Fruit fly (Drosophila melanogaster): ENCODE results near the gene tomb.

tomb gene

DNA sequence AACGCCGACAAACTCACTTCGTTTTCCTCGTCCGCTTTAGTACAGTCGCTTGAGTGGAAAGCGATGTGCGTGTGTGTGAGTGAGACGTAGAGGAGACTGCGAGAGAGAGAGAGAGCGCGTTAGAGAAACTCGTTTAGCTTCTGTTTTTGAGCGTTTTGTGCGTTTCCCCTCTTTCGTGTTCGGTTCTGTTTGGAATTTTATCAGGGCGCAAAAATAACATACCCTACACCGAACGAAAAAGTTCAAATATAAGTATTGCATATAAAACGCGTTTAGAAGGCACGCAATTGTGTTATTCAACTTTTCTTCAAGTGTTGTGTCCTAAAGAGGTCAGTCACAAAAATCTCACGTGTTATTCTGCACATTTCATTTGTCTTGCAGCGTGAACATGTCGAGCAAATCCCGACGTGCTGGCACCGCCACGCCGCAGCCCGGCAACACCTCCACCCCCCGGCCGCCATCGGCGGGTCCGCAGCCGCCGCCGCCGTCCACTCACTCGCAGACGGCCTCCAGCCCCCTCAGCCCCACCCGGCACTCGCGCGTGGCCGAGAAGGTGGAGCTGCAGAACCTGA, 6.5 kb upstream of the tomb start:
- TF ChIP-seq psq (optimal IDR thresholded peaks at IDR 0.05) (no peak), insv (optimal IDR thresholded peaks at IDR 0.05) (no peak), Sin3A (optimal IDR thresholded peaks at IDR 0.05) (no peak), h (optimal IDR thresholded peaks at IDR 0.05) (no peak), ttk (optimal IDR thresholded peaks at IDR 0.05) (no peak), Myc (optimal IDR thresholded peaks at IDR 0.05) (no peak)

DNA sequence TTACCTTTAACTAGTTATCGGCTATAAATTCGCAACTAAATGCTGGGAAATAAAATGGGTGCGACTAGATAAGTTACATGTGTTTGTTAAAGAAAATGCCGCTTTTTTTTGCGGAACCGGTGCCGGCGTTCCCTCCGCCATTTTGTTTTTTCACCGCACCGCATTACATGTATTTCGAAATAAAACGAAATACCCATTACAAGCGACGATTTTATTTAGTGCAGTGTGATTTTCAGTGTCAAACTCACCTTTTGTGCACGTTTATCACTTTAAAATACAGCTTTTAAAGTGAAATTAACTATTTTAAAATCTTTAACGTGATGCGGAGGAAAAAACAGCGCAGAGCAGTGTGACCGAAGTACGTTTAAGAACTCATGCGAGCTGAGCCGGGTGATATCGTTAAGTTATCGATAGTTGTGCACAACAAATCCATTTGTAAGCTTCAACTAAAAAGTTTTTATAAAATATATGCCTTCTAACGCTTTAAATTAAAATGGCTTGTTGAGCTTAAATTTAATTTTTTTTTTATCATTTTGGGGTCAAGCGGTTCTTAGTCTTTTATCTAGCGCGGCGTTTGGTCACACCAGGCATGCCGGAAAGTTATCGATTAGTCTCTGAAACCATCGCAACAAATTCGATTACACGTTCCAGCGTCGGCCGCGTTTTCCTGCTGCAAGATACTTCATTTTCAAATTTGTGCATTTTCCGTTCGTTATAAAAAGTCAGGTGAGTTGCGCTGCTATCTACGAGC, 5.6 kb upstream of the tomb start, which contains the start of the genes Hel25E and Lam:
TSS of gene Hel25E (minus strand) at position 380 of the 751 bp plus-strand sequence.
TSS of gene Lam (plus strand) at position 546 of the 751 bp plus-strand sequence.
- TF ChIP-seq psq (optimal IDR thresholded peaks at IDR 0.05) (no peak), ttk (optimal IDR thresholded peaks at IDR 0.05) (no peak), Myc (optimal IDR thresholded peaks at IDR 0.05) (no peak), Sin3A (optimal IDR thresholded peaks at IDR 0.05) (no peak), h (optimal IDR thresholded peaks at IDR 0.05) (no peak), insv (optimal IDR thresholded peaks at IDR 0.05) (no peak)

DNA sequence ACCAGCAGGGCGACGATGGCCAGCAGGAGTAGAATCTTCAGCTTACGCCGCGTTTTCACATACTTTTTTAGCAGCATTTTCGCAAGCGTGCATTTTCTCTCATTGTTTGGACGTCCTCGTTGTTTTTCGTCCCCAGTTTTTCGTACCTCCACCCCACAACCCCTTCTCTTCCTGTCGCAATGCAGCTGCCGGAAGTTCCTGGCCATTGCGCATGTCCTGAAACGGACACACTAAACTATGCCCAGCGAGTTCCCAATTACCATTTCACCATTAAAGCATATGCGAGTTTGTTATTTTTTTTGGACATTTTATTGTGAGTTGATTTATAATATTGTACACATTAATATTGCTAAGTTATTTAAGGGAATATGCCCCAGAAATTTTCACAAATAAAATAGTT, 2.5 kb upstream of the tomb start, which contains the start of gene CG14015:
TSS of gene CG14015 (minus strand) at position 163 of the 400 bp plus-strand sequence.
- TF ChIP-seq ttk (optimal IDR thresholded peaks at IDR 0.05) (no peak), h (optimal IDR thresholded peaks at IDR 0.05) (no peak), Sin3A (optimal IDR thresholded peaks at IDR 0.05) (no peak), insv (optimal IDR thresholded peaks at IDR 0.05) (no peak), psq (optimal IDR thresholded peaks at IDR 0.05) (no peak), Myc (optimal IDR thresholded peaks at IDR 0.05) (no peak)

DNA sequence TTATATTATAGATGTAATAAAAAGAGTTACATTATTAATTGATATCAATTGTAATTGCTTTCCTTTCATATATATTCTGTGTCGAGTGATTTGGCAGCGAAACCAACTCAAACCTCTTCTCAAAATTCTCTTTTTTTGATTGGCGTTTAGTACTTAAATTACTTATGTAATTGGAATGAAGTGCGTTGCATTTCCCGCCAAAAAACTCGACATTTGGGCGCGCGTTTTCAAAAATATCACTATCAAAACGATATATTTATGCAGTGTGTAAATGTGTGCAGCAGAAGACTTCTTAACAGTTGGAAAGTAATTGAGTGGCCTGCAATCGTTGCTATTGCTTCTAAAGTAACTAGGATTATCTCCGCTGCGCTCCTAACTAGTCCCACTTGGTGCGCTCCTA, 505 bp upstream of the tomb start:
- no peak for TF ChIP-seq Myc (optimal IDR thresholded peaks at IDR 0.05)
- no peak for TF ChIP-seq h (optimal IDR thresholded peaks at IDR 0.05)
- no peak for TF ChIP-seq insv (optimal IDR thresholded peaks at IDR 0.05)
- TF ChIP-seq ttk (optimal IDR thresholded peaks at IDR 0.05) = no peak
- no peak for TF ChIP-seq Sin3A (optimal IDR thresholded peaks at IDR 0.05)
- no peak for TF ChIP-seq psq (optimal IDR thresholded peaks at IDR 0.05)

DNA sequence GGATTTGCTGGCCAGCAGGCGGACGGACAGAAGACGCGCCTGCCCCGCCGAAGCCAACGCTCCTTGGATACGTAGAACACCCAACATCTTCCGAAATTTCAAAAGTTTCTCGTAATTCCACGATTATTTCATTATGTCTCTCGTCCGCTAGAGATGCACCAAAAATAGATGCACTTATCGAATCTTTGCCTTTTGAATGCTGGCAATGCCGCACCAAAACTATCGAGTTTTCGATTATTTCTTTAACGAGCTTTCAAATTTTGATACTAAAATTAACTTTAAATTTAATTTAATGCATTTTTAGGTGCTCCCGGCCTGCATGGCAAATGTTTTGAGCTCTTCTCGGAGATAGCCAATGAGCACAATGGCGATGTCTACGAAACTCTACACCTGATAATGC, 4.5 kb downstream of the tomb start, which contains the start of gene Coq6:
TSS of gene Coq6 (minus strand) at position 163 of the 400 bp plus-strand sequence.
- no peak for TF ChIP-seq insv (optimal IDR thresholded peaks at IDR 0.05)
- no peak for TF ChIP-seq ttk (optimal IDR thresholded peaks at IDR 0.05)
- no peak for TF ChIP-seq Sin3A (optimal IDR thresholded peaks at IDR 0.05)
- no peak for TF ChIP-seq Myc (optimal IDR thresholded peaks at IDR 0.05)
- no peak for TF ChIP-seq h (optimal IDR thresholded peaks at IDR 0.05)
- no peak for TF ChIP-seq psq (optimal IDR thresholded peaks at IDR 0.05)

DNA sequence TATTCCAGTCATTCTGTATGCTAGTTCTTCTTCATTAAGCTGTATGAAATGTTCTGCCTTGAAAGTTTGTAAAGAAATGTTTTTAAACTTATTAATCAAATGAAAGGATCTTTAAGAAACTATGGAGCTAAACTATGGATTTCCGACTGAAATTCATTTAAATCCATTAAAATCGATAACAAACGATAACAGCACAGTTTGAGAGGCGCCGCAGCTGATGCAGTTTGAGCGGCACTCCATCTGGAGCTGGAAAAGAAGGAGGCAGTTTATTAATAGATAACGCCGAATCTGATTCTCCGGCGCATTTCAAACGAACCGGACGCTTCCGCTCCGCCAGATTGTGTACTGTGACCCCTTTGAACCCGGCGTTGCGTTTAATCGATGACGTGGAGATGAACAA, 8.7 kb downstream of the tomb start, which contains the start of gene CG31915:
TSS of gene CG31915 (plus strand) at position 263 of the 400 bp plus-strand sequence.
- TF ChIP-seq Myc (optimal IDR thresholded peaks at IDR 0.05) = no peak
- no peak for TF ChIP-seq psq (optimal IDR thresholded peaks at IDR 0.05)
- no peak for TF ChIP-seq insv (optimal IDR thresholded peaks at IDR 0.05)
- no peak for TF ChIP-seq ttk (optimal IDR thresholded peaks at IDR 0.05)
- TF ChIP-seq h (optimal IDR thresholded peaks at IDR 0.05) = no peak
- TF ChIP-seq Sin3A (optimal IDR thresholded peaks at IDR 0.05) = no peak

DNA sequence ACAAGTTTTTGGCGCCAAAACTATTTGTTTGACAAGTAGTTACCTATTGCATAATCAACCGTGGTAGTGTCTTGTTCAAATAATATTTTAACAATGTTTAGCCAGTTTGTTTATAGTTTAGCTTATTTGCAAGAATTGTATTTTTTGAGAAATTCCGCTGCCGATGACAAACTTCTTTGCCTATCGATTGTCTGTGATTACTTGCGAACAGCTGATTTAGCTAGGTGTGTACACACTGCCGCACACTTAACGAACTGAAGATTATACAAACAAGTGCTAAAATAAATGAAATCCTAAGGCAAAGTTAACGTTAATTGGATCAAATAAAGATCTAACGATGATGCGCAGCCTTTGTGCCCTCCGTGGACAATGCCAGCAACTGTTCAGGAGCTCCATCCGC, 9.8 kb downstream of the tomb start, which contains the start of gene Cox11:
TSS of gene Cox11 (plus strand) at position 220 of the 400 bp plus-strand sequence.
- TF ChIP-seq insv (optimal IDR thresholded peaks at IDR 0.05) (no peak), h (optimal IDR thresholded peaks at IDR 0.05) (no peak), ttk (optimal IDR thresholded peaks at IDR 0.05) (no peak), Myc (optimal IDR thresholded peaks at IDR 0.05) (no peak)

DNA sequence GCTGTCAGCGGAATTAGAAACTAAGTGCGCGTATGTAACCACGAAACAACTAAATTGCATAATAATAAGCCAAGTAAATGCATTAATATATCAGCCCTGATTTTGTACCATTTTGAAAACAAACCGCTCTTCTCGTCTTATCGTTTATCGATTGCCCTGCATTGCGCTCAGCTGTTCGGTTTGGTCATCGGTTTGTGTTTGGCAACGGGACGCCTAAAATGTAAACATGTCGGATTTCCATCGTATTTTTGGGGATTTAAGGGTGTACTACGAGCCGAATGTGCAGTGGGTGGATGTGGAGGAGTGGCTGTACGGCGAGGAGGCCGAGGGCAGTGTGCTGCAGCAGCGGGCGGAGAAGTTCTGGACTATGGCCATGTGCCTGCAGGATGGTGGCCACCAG, 10.8 kb downstream of the tomb start, which contains the start of gene Cap-D3:
TSS of gene Cap-D3 (plus strand) at position 183 of the 400 bp plus-strand sequence.
- no peak for TF ChIP-seq psq (optimal IDR thresholded peaks at IDR 0.05)
- TF ChIP-seq h (optimal IDR thresholded peaks at IDR 0.05) = no peak
- TF ChIP-seq ttk (optimal IDR thresholded peaks at IDR 0.05) = no peak

DNA sequence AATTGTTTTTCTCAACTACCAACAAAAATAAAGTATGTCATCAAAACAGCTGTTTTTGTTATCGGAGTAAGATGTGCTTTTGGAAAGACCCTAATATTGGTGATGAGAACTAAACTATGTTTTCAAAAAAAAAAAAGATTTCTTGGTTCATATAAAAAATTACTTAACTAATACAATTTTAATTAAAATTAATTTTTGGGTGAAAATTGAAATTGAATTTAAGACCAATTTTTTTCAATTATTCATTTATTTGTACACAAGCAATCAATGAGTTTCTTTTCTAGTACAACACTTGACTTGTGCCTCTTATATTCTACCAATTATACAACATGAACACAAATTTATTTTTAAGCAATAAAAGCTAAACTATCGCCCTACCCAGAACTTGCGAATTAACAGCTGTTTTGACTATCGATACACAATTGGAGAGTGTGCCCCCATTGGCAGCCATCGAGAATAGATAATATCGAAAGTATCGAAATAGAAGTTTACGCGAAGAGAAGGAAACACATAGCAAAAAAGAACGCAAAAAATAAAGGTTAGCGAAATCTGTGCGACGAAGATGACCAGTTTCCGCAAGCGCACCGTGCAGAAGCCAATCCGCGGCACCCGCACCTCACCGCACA, 12.6 kb downstream of the tomb start, which contains the start of the genes Vps52 and Elp4:
TSS of gene Vps52 (minus strand) at position 51 of the 626 bp plus-strand sequence.
TSS of gene Elp4 (plus strand) at position 292 of the 626 bp plus-strand sequence.
- TF ChIP-seq Sin3A (optimal IDR thresholded peaks at IDR 0.05) (no peak), h (optimal IDR thresholded peaks at IDR 0.05) (no peak), ttk (optimal IDR thresholded peaks at IDR 0.05) (no peak), psq (optimal IDR thresholded peaks at IDR 0.05) (no peak), insv (optimal IDR thresholded peaks at IDR 0.05) (no peak), Myc (optimal IDR thresholded peaks at IDR 0.05) (no peak)

DNA sequence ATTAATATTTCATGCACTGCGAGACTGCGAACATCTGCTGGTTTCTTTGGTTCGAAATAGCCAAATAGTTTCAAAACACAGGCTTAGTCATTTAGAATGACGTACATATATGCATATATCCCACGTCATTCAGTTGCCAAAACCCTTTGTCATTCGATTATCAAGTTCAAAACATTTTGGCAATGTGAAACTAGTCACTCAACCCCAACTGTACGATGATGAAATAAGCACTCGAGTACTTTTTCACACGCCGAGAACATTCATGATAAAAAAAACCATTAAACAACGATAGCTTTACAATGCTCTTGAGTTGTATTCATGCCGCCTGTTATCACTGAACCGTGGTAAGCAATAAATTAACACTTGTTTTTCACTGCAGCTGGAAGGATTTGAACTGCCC, 15.8 kb downstream of the tomb start:
- TF ChIP-seq psq (optimal IDR thresholded peaks at IDR 0.05) = no peak
- no peak for TF ChIP-seq Sin3A (optimal IDR thresholded peaks at IDR 0.05)
- TF ChIP-seq h (optimal IDR thresholded peaks at IDR 0.05) = no peak
- TF ChIP-seq Myc (optimal IDR thresholded peaks at IDR 0.05) = no peak
- no peak for TF ChIP-seq ttk (optimal IDR thresholded peaks at IDR 0.05)
- no peak for TF ChIP-seq insv (optimal IDR thresholded peaks at IDR 0.05)

DNA sequence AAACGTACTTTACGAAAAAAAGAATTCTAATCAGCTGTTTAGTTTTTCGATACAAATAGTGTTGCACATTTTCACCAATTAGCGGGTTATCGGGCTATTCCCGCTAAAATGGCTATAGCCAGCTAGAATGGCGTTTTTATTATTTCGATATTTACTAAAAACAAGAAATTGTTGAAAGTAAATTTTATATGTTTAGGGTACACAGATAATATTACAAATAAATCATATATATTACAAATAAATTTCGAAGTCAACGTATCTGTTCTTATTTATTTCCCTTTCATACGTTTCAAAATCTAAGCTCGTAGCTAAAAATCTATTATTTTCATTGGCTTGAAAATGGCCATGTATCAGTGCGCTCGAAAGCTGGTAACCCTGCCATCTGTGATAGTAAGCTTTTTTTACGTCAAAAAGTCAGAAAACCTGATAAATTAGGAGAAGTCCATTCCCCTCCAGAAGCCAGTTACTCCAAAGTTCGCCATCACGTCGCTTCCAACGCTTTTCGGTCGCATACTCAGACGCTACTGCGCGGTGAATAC, 16.6 kb downstream of the tomb start, which contains the start of the genes CG7382 and cl:
TSS of gene CG7382 (minus strand) at position 51 of the 539 bp plus-strand sequence.
TSS of gene cl (plus strand) at position 290 of the 539 bp plus-strand sequence.
- TF ChIP-seq Myc (optimal IDR thresholded peaks at IDR 0.05) (no peak), psq (optimal IDR thresholded peaks at IDR 0.05) (no peak), ttk (optimal IDR thresholded peaks at IDR 0.05) (no peak), Sin3A (optimal IDR thresholded peaks at IDR 0.05) (no peak)

All from Kc167 (cell line).